Worm (Caenorhabditis elegans) whole organism, L4 larva: Measurements from ENCODE around the gene T01C8.2.
A peak's percentile ranks its signal among the peaks of the same experiment; 100 is the strongest.

Experiments
- R02D3.7 ChIP-seq: fragments of 150-350 bp; sonication (generic microtip); optimal IDR thresholded peaks from 3 replicates; lab custom pipeline; 2014; ENCODE audit warnings: missing biosample characterization, missing genetic modification characterization
- attf-4 ChIP-seq: sonication (generic microtip); optimal IDR thresholded peaks from 3 replicates; lab custom pipeline; 2017; ENCODE audit warnings: missing biosample characterization, missing genetic modification characterization
- mep-1 ChIP-seq: fragments of 150-350 bp; sonication (generic microtip); optimal IDR thresholded peaks from 3 replicates; lab custom pipeline; 2014; ENCODE audit warnings: missing biosample characterization, missing genetic modification characterization
- nhr-6 ChIP-seq: fragments of 150-350 bp; optimal IDR thresholded peaks from 2 replicates; lab custom pipeline; 2014; ENCODE audit warnings: missing biosample characterization, missing genetic modification characterization
- unc-62 ChIP-seq, 3 experiments: fragments of 150-350 bp in 1 of 3; sonication (generic microtip); optimal IDR thresholded peaks in 2 of 3; peaks in 1 of 3; 1 replicate in 1 of 3; 2 replicates in 2 of 3; lab custom pipeline; 2014 to 2017; ENCODE audit warnings: missing biosample characterization in 3 of 3, missing genetic modification characterization in 3 of 3, missing genetic modification reagents in 3 of 3, missing genotype in 1 of 3

DNA sequence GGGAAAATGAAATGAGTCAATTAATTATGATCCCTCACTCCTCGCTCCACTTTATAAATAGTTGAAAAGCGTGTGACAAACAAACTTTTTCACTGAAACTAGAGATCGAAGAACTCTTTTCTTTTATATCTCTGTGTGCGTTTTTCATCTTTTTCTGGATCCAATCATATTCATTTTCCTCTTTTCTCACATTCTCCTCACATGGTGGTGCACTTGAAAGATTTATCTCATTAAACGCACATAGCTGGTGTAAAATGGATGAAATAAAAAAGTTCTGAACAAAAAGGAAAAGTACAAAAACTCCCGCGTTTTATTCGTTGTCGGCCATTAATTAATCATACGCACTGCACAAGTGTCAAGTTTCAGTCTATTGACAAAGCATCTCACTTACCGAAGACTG is 34.0 kb upstream of the T01C8.2 start:
- peak in 1 of 2 experiments; percentile 92 for TF ChIP-seq unc-62 (GFP tag; optimal IDR thresholded peaks at IDR 0.05 in 1 of 2; lab: Kevin White, UChicago)
- no peak for TF ChIP-seq unc-62 (tag; optimal IDR thresholded peaks at IDR 0.05; lab: Kevin White, UChicago)
- no peak for TF ChIP-seq attf-4 (tag; lab: Kevin White, UChicago)
- TF ChIP-seq mep-1 (tag; lab: Kevin White, UChicago): no peak
- TF ChIP-seq R02D3.7: no peak
- no peak for TF ChIP-seq nhr-6 (tag; lab: Kevin White, UChicago)
